Worm (Caenorhabditis elegans) whole organism, L1 larva: ENCODE results near the gene D1086.10.

ENCODE experiments used
- fos-1 ChIP-seq: fragments of 150-350 bp; optimal IDR thresholded peaks from 2 replicates; lab custom pipeline; 2014; ENCODE audit warnings: missing biosample characterization, missing genetic modification characterization
- jun-1 ChIP-seq: fragments of 150-350 bp; optimal IDR thresholded peaks from 2 replicates; lab custom pipeline; 2014; ENCODE audit warnings: missing biosample characterization, missing genetic modification reagents, missing genetic modification characterization
- lin-15B ChIP-seq: fragments of 150-350 bp; sonication (generic microtip); optimal IDR thresholded peaks from 3 replicates; lab custom pipeline; 2014; ENCODE audit warnings: missing biosample characterization, missing genetic modification characterization
- lsy-2 ChIP-seq, 2 experiments: fragments of 150-350 bp; optimal IDR thresholded peaks; 2 replicates each; lab custom pipeline; 2014; ENCODE audit warnings: missing biosample characterization in 2 of 2, missing genetic modification characterization in 2 of 2
- mep-1 ChIP-seq: fragments of 150-350 bp; optimal IDR thresholded peaks from 2 replicates; lab custom pipeline; 2014; ENCODE audit warnings: missing biosample characterization, missing genetic modification characterization
- nhr-11 ChIP-seq: fragments of 150-350 bp; optimal IDR thresholded peaks from 2 replicates; lab custom pipeline; 2014; ENCODE audit warnings: missing biosample characterization, missing genetic modification characterization
- nhr-71 ChIP-seq: sonication (generic microtip); optimal IDR thresholded peaks from 2 replicates; lab custom pipeline; 2016; ENCODE audit warnings: mild to moderate bottlenecking, missing genetic modification characterization, moderate library complexity, missing compliant biosample characterization
- nhr-77 ChIP-seq: fragments of 150-350 bp; optimal IDR thresholded peaks from 2 replicates; lab custom pipeline; 2014; ENCODE audit warnings: missing biosample characterization, missing genetic modification characterization
- pag-3 ChIP-seq: sonication (generic microtip); optimal IDR thresholded peaks from 2 replicates; lab custom pipeline; 2017; ENCODE audit warnings: missing genetic modification characterization, mild to moderate bottlenecking, missing compliant biosample characterization, antibody characterized with exemption, borderline replicate concordance; ENCODE audit not compliant: insufficient read depth
- pqm-1 ChIP-seq: sonication (generic microtip); optimal IDR thresholded peaks from 3 replicates; lab custom pipeline; 2017; ENCODE audit warnings: missing biosample characterization, missing genetic modification characterization

- no peak for TF ChIP-seq pag-3 (tag; lab: Kevin White, UChicago)
- TF ChIP-seq nhr-71 (tag; lab: Kevin White, UChicago), result no peak
- no peak for TF ChIP-seq lsy-2 (tag; optimal IDR thresholded peaks at IDR 0.05; lab: Kevin White, UChicago)
- no peak for TF ChIP-seq nhr-77 (tag; lab: Kevin White, UChicago)
- TF ChIP-seq fos-1 (tag; lab: Kevin White, UChicago), result no peak
- no peak for TF ChIP-seq lin-15B
- TF ChIP-seq pqm-1 (tag; lab: Kevin White, UChicago), result no peak
- no peak for TF ChIP-seq jun-1 (tag; lab: Kevin White, UChicago)
- TF ChIP-seq mep-1, result no peak
- TF ChIP-seq nhr-11 (tag; lab: Kevin White, UChicago), result no peak
These were observed 25.0 kb upstream of the D1086.10 start, which contains the start of gene F58D12.3 for ce11 chrV:14057540-14057939.
